ENCODE assay signal across 1 fruit fly cellular context in genomic region chrX:1464033-1464432, dm6.
TF ChIP-seq lines count a peak whose summit lies in the region.

TSS of gene Ns3 (minus strand) at chrX:1464220.

TF ChIP-seq in whole organism, embryonic, 481 proteins besides CTCF, POLR2A, EP300 and RAD21 (continued from another document):
- TF ChIP-seq CG14860 (GFP tag; IDR thresholded peaks at IDR 0.05; lab: Robert Waterston, UW; ENCODE audit: partially characterized antibody), result peak; percentile 84
- TF ChIP-seq CG32772 (GFP tag; IDR thresholded peaks at IDR 0.05; lab: Robert Waterston, UW), result no peak
- TF ChIP-seq dmrt99B (tag; optimal IDR thresholded peaks at IDR 0.05; lab: Kevin White, UChicago), result no peak
- no peak for TF ChIP-seq Nf-YA (GFP tag; IDR thresholded peaks at IDR 0.05; lab: Robert Waterston, UW)
- no peak for TF ChIP-seq CG8924 (tag; optimal IDR thresholded peaks at IDR 0.05; lab: Kevin White, UChicago)
- peak; percentile 87 for TF ChIP-seq pzg (GFP tag; optimal IDR thresholded peaks at IDR 0.05; lab: Kevin White, UChicago)
- peak; percentile 85 for TF ChIP-seq hbn (GFP tag; IDR thresholded peaks at IDR 0.05; lab: Robert Waterston, UW; ENCODE audit: partially characterized antibody)
- peak; percentile 77; the same call in 2 of the 3 replicates for TF ChIP-seq mld (GFP tag; IDR thresholded peaks at IDR 0.05; lab: Robert Waterston, UW; ENCODE audit: partially characterized antibody)
- TF ChIP-seq nerfin-2 (GFP tag; IDR thresholded peaks at IDR 0.05; lab: Robert Waterston, UW; ENCODE audit: partially characterized antibody), result peak; percentile 82
- TF ChIP-seq vvl (GFP tag; IDR thresholded peaks at IDR 0.05; lab: Robert Waterston, UW), result peak; percentile 95
- no peak for TF ChIP-seq CG31224 (GFP tag; IDR thresholded peaks at IDR 0.05; lab: Robert Waterston, UW)
- TF ChIP-seq Oaz (GFP tag; IDR thresholded peaks at IDR 0.05; lab: Robert Waterston, UW), result no peak
- no peak for TF ChIP-seq exex (tag; optimal IDR thresholded peaks at IDR 0.05; lab: Kevin White, UChicago)
- no peak for TF ChIP-seq bowl (GFP tag; IDR thresholded peaks at IDR 0.05; lab: Robert Waterston, UW)
- no peak for TF ChIP-seq CG3065 (GFP tag; optimal IDR thresholded peaks at IDR 0.05; lab: Kevin White, UChicago)
- no peak for TF ChIP-seq CG6689 (GFP tag; IDR thresholded peaks at IDR 0.05; lab: Robert Waterston, UW)
- TF ChIP-seq sna (GFP tag; IDR thresholded peaks at IDR 0.05; lab: Robert Waterston, UW; ENCODE audit: partially characterized antibody), result peak; percentile 88
- no peak for TF ChIP-seq mam (GFP tag; optimal IDR thresholded peaks at IDR 0.05; lab: Kevin White, UChicago)
- TF ChIP-seq hb (GFP tag; IDR thresholded peaks at IDR 0.05; lab: Robert Waterston, UW; ENCODE audit: partially characterized antibody), result peak; percentile 86
- TF ChIP-seq Sin3A (optimal IDR thresholded peaks at IDR 0.05; lab: Kevin White, UChicago), result peak; percentile 32
- TF ChIP-seq Gsc (GFP tag; IDR thresholded peaks at IDR 0.05; lab: Robert Waterston, UW), result no peak
- TF ChIP-seq gcm (GFP tag; optimal IDR thresholded peaks at IDR 0.05; lab: Kevin White, UChicago), result no peak
- no peak for TF ChIP-seq HHEX (GFP tag; optimal IDR thresholded peaks at IDR 0.05; lab: Kevin White, UChicago)
- TF ChIP-seq CG6791 (GFP tag; IDR thresholded peaks at IDR 0.05; lab: Robert Waterston, UW; ENCODE audit: partially characterized antibody), result peak; percentile 91
- 0 out of 3 replicates have a peak, but pooled peaks have one; percentile 9 for TF ChIP-seq CG34422 (GFP tag; IDR thresholded peaks at IDR 0.05; lab: Robert Waterston, UW)
- peak; percentile 40 for TF ChIP-seq gfzf (GFP tag; optimal IDR thresholded peaks at IDR 0.05; lab: Kevin White, UChicago)
- TF ChIP-seq CG4617 (GFP tag; optimal IDR thresholded peaks at IDR 0.05; lab: Kevin White, UChicago; ENCODE audit: borderline replicate concordance), result peak; percentile 9
- no peak for TF ChIP-seq CG11085 (GFP tag; IDR thresholded peaks at IDR 0.05; lab: Robert Waterston, UW)
- peak; percentile 27 for TF ChIP-seq phol (tag; optimal IDR thresholded peaks at IDR 0.05; lab: Kevin White, UChicago)
- peak; percentile 89 for TF ChIP-seq bbx (GFP tag; IDR thresholded peaks at IDR 0.05; lab: Robert Waterston, UW; ENCODE audit: partially characterized antibody)
- peak; percentile 87 for TF ChIP-seq tna (GFP tag; IDR thresholded peaks at IDR 0.05; lab: Robert Waterston, UW; ENCODE audit: partially characterized antibody)
- TF ChIP-seq CG10209 (GFP tag; optimal IDR thresholded peaks at IDR 0.05; lab: Kevin White, UChicago), result no peak
- TF ChIP-seq vnd (GFP tag; IDR thresholded peaks at IDR 0.05; lab: Robert Waterston, UW; ENCODE audit: partially characterized antibody), result peak; percentile 84
- TF ChIP-seq Max (GFP tag; optimal IDR thresholded peaks at IDR 0.05; lab: Kevin White, UChicago), result peak; percentile 72
- TF ChIP-seq ash1 (GFP tag; optimal IDR thresholded peaks at IDR 0.05; lab: Kevin White, UChicago), result no peak
- TF ChIP-seq CG42726 (GFP tag; IDR thresholded peaks at IDR 0.05; lab: Robert Waterston, UW; ENCODE audit: partially characterized antibody), result peak; percentile 71; the same call in 1 of the 2 replicates
- TF ChIP-seq CG12104 (GFP tag; optimal IDR thresholded peaks at IDR 0.05; lab: Kevin White, UChicago), result no peak
- TF ChIP-seq Hr51 (GFP tag; optimal IDR thresholded peaks at IDR 0.05; lab: Kevin White, UChicago), result no peak
- peak; percentile 86 for TF ChIP-seq CG15514 (GFP tag; optimal IDR thresholded peaks at IDR 0.05; lab: Kevin White, UChicago)
- no peak for TF ChIP-seq CG3281 (GFP tag; optimal IDR thresholded peaks at IDR 0.05; lab: Kevin White, UChicago)
- TF ChIP-seq unc-4 (GFP tag; IDR thresholded peaks at IDR 0.05; lab: Robert Waterston, UW; ENCODE audit: partially characterized antibody), result peak; percentile 86
- no peak for TF ChIP-seq CG6765 (GFP tag; optimal IDR thresholded peaks at IDR 0.05; lab: Kevin White, UChicago)
- peak; percentile 78 for TF ChIP-seq Sry-δ (GFP tag; optimal IDR thresholded peaks at IDR 0.05; lab: Kevin White, UChicago)
- TF ChIP-seq Lpt (GFP tag; optimal IDR thresholded peaks at IDR 0.05; lab: Kevin White, UChicago), result no peak
- no peak for TF ChIP-seq kay (GFP tag; optimal IDR thresholded peaks at IDR 0.05; lab: Kevin White, UChicago)
- TF ChIP-seq br (optimal IDR thresholded peaks at IDR 0.05; lab: Kevin White, UChicago), result no peak
- TF ChIP-seq Awh (GFP tag; IDR thresholded peaks at IDR 0.05; lab: Robert Waterston, UW), result no peak
- no peak for TF ChIP-seq Fer1 (GFP tag; optimal IDR thresholded peaks at IDR 0.05; lab: Kevin White, UChicago)
- no peak for TF ChIP-seq CG5180 (GFP tag; optimal IDR thresholded peaks at IDR 0.05; lab: Kevin White, UChicago)
- TF ChIP-seq MESR4 (GFP tag; optimal IDR thresholded peaks at IDR 0.05; lab: Kevin White, UChicago), result peak; percentile 71
- TF ChIP-seq z (GFP tag; IDR thresholded peaks at IDR 0.05; lab: Robert Waterston, UW), result no peak
- TF ChIP-seq CG2678 (tag; optimal IDR thresholded peaks at IDR 0.05; lab: Kevin White, UChicago), result no peak
- no peak for TF ChIP-seq ap (GFP tag; IDR thresholded peaks at IDR 0.05; lab: Robert Waterston, UW)
- no peak for TF ChIP-seq CG30020 (tag; optimal IDR thresholded peaks at IDR 0.05; lab: Kevin White, UChicago)
- no peak for TF ChIP-seq CG11723 (GFP tag; optimal IDR thresholded peaks at IDR 0.05; lab: Kevin White, UChicago)
- TF ChIP-seq CG33557 (GFP tag; optimal IDR thresholded peaks at IDR 0.05; lab: Kevin White, UChicago), result no peak
- TF ChIP-seq YL-1 (GFP tag; optimal IDR thresholded peaks at IDR 0.05; lab: Kevin White, UChicago), result peak; percentile 63
- TF ChIP-seq CG1603 (tag; optimal IDR thresholded peaks at IDR 0.05; lab: Kevin White, UChicago), result peak; percentile 76
- no peak for TF ChIP-seq tll (GFP tag; optimal IDR thresholded peaks at IDR 0.05; lab: Kevin White, UChicago)
- no peak for TF ChIP-seq CG5245 (GFP tag; optimal IDR thresholded peaks at IDR 0.05; lab: Kevin White, UChicago)
- no peak for TF ChIP-seq hth (optimal IDR thresholded peaks at IDR 0.05; lab: Kevin White, UChicago)
- TF ChIP-seq CG11696 (GFP tag; IDR thresholded peaks at IDR 0.05; lab: Robert Waterston, UW), result no peak
- no peak for TF ChIP-seq Aef1 (GFP tag; IDR thresholded peaks at IDR 0.05; lab: Robert Waterston, UW)
- TF ChIP-seq BEAF-32 (GFP tag; optimal IDR thresholded peaks at IDR 0.05; lab: Kevin White, UChicago), result peak; percentile 82
- no peak for TF ChIP-seq CG14441 (GFP tag; IDR thresholded peaks at IDR 0.05; lab: Robert Waterston, UW)
- TF ChIP-seq CG3995 (GFP tag; optimal IDR thresholded peaks at IDR 0.05; lab: Kevin White, UChicago), result peak; percentile 53
- no peak for TF ChIP-seq croc (GFP tag; conservative IDR thresholded peaks at IDR 0.05; lab: Robert Waterston, UW)
- TF ChIP-seq CG17612 (GFP tag; IDR thresholded peaks at IDR 0.05; lab: Robert Waterston, UW), result no peak
- TF ChIP-seq zen2 (GFP tag; IDR thresholded peaks at IDR 0.05; lab: Robert Waterston, UW; ENCODE audit: partially characterized antibody), result peak; percentile 89
- TF ChIP-seq PHDP (tag; optimal IDR thresholded peaks at IDR 0.05; lab: Kevin White, UChicago), result no peak
- no peak for TF ChIP-seq ac (GFP tag; optimal IDR thresholded peaks at IDR 0.05; lab: Kevin White, UChicago)
- no peak for TF ChIP-seq CG9215 (GFP tag; IDR thresholded peaks at IDR 0.05; lab: Robert Waterston, UW)
- TF ChIP-seq pho (GFP tag; optimal IDR thresholded peaks at IDR 0.05; lab: Kevin White, UChicago), result no peak
- TF ChIP-seq wek (GFP tag; optimal IDR thresholded peaks at IDR 0.05; lab: Kevin White, UChicago), result no peak
- peak; percentile 52 for TF ChIP-seq Med (GFP tag; lab: Kevin White, UChicago)
- TF ChIP-seq eyg (GFP tag; optimal IDR thresholded peaks at IDR 0.05; lab: Kevin White, UChicago), result no peak
- no peak for TF ChIP-seq CG7271 (tag; optimal IDR thresholded peaks at IDR 0.05; lab: Kevin White, UChicago)
- TF ChIP-seq Opbp (GFP tag; IDR thresholded peaks at IDR 0.05; lab: Robert Waterston, UW; ENCODE audit: partially characterized antibody), result peak; percentile 86
- no peak for TF ChIP-seq prd (optimal IDR thresholded peaks at IDR 0.05; lab: Kevin White, UChicago)
- no peak for TF ChIP-seq prd (GFP tag; IDR thresholded peaks at IDR 0.05; lab: Robert Waterston, UW)
- no peak for TF ChIP-seq her (GFP tag; optimal IDR thresholded peaks at IDR 0.05; lab: Kevin White, UChicago)
- peak; percentile 1 for TF ChIP-seq cg (GFP tag; optimal IDR thresholded peaks at IDR 0.05; lab: Kevin White, UChicago)
- no peak for TF ChIP-seq Six4 (GFP tag; optimal IDR thresholded peaks at IDR 0.05; lab: Kevin White, UChicago)
- TF ChIP-seq btn (GFP tag; optimal IDR thresholded peaks at IDR 0.05; lab: Kevin White, UChicago), result no peak
- TF ChIP-seq pb (GFP tag; optimal IDR thresholded peaks at IDR 0.05; lab: Kevin White, UChicago), result no peak
- TF ChIP-seq ssp (GFP tag; IDR thresholded peaks at IDR 0.05; lab: Robert Waterston, UW), result no peak
- TF ChIP-seq corto (GFP tag; optimal IDR thresholded peaks at IDR 0.05; lab: Kevin White, UChicago), result no peak
- TF ChIP-seq CG4820 (GFP tag; optimal IDR thresholded peaks at IDR 0.05; lab: Kevin White, UChicago), result no peak
- TF ChIP-seq CG14710 (tag; optimal IDR thresholded peaks at IDR 0.05; lab: Kevin White, UChicago), result peak; percentile 50
- peak; percentile 64 for TF ChIP-seq trem (tag; optimal IDR thresholded peaks at IDR 0.05; lab: Kevin White, UChicago)
- no peak for TF ChIP-seq CG7556 (GFP tag; optimal IDR thresholded peaks at IDR 0.05; lab: Kevin White, UChicago)
- peak; percentile 18 for TF ChIP-seq CG17829 (tag; optimal IDR thresholded peaks at IDR 0.05; lab: Kevin White, UChicago)
- no peak for TF ChIP-seq wdn (GFP tag; IDR thresholded peaks at IDR 0.05; lab: Robert Waterston, UW)
- no peak for TF ChIP-seq Dip2 (GFP tag; IDR thresholded peaks at IDR 0.05; lab: Robert Waterston, UW)
- no peak for TF ChIP-seq Camta (GFP tag; optimal IDR thresholded peaks at IDR 0.05; lab: Kevin White, UChicago)
- peak; percentile 5 for TF ChIP-seq CG33213 (GFP tag; optimal IDR thresholded peaks at IDR 0.05; lab: Kevin White, UChicago)
- TF ChIP-seq CG9797 (GFP tag; optimal IDR thresholded peaks at IDR 0.05; lab: Kevin White, UChicago), result peak; percentile 28
- TF ChIP-seq dpn (GFP tag; optimal IDR thresholded peaks at IDR 0.05; lab: Kevin White, UChicago), result no peak
- TF ChIP-seq Trl (optimal IDR thresholded peaks at IDR 0.05; lab: Kevin White, UChicago), result no peak
- TF ChIP-seq Trl (GFP tag; optimal IDR thresholded peaks at IDR 0.05; lab: Kevin White, UChicago), result no peak
- TF ChIP-seq Kr (GFP tag; optimal IDR thresholded peaks at IDR 0.05; lab: Kevin White, UChicago), result no peak
- peak; percentile 91 for TF ChIP-seq CG34224 (GFP tag; IDR thresholded peaks at IDR 0.05; lab: Robert Waterston, UW; ENCODE audit: partially characterized antibody)
- peak in 1 of 2 experiments; percentile 37 for TF ChIP-seq crp (GFP tag; optimal IDR thresholded peaks at IDR 0.05; lab: Kevin White, UChicago)
- TF ChIP-seq CG9932 (GFP tag; IDR thresholded peaks at IDR 0.05; lab: Robert Waterston, UW), result no peak
- TF ChIP-seq bsh (GFP tag; optimal IDR thresholded peaks at IDR 0.05; lab: Kevin White, UChicago), result no peak
